Worm (Caenorhabditis elegans): Measurements from ENCODE around the gene fbxc-29.

DNA sequence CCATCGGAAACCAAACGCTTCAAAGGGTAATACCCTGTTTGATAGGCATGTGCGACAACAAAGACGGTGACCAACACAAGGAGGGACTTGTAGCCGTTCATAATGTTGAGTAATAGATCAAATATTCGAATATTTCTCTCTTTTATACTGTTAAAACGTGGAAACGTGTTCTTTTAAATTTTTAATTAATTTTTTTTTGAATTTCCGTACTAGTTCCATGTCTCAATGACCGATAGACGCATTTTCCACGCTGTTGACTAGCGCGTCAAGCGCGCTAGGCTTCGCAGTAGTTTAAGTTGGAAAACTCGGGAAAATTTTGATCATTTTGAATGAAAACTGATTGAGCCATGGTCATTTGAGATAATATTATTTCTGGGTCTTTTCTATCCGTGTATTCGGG lies 49.1 kb upstream of the fbxc-29 start, which contains the start of gene Y46B2A.3:
- TF ChIP-seq dve-1 (tag; optimal IDR thresholded peaks at IDR 0.05; ENCODE audit: insufficient read depth): no peak
- TF ChIP-seq R02D3.7 (tag; optimal IDR thresholded peaks at IDR 0.05): no peak
- TF ChIP-seq unc-39 (tag; optimal IDR thresholded peaks at IDR 0.05): no peak
- TF ChIP-seq mdl-1 (tag; optimal IDR thresholded peaks at IDR 0.05): no peak
- TF ChIP-seq zip-2 (tag; optimal IDR thresholded peaks at IDR 0.05): no peak
- no peak for TF ChIP-seq F44E2.7 (GFP tag; IDR thresholded peaks at IDR 0.05)
- TF ChIP-seq mes-2 (tag; optimal IDR thresholded peaks at IDR 0.05; ENCODE audit: poor library complexity, severe bottlenecking): no peak
- TF ChIP-seq unc-62 (GFP tag; optimal IDR thresholded peaks at IDR 0.05 in 1 of 2): no peak
- no peak for TF ChIP-seq unc-62 (tag; optimal IDR thresholded peaks at IDR 0.05)
- TF ChIP-seq nhr-28 (tag; optimal IDR thresholded peaks at IDR 0.05): no peak
- TF ChIP-seq lir-3 (tag; optimal IDR thresholded peaks at IDR 0.05): no peak
- no peak for TF ChIP-seq fkh-10 (GFP tag; optimal IDR thresholded peaks at IDR 0.05)
- no peak for TF ChIP-seq F37D6.2 (tag; optimal IDR thresholded peaks at IDR 0.05)
